Fruit fly (Drosophila melanogaster): ENCODE data around the gene CG7778.

Gene CG7778

DNA sequence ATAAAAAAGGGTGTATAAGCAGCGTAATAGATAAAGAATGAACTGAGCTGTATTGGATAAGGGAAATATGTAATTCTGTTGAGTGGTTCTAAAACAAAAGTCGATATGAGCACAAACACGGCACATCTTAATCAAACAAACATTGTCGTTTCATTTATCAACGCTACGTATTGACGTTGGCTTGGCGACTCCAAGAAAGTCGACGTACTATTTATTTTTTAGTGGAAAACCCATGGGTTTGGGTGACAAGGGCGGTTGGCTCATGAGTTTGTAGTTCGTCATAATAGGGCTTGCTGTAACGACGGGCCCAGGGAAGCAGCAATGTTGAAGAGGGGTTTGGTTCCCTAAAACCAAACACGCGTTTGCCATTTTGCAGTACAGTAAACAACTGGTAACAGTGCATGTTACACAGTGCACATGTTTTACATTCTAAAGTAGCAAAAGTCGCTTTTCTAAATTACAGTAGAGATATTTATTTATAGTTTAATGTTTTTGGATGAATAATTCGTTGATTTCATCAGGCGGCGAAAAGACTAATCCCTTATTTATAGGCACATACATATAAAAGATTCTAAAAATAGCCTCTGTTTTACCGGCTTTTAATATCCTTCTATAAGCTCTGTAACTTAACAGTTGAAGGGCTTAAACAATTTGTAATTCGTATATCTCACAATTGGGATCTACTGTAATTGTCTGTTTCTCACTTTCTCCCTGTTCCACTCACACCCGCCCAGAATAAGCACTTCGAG lies 15.0 kb downstream of the CG7778 start (continued):
- TF ChIP-seq fd59A (GFP tag; optimal IDR thresholded peaks at IDR 0.05) (peak; percentile 57), CG6808 (GFP tag; optimal IDR thresholded peaks at IDR 0.05) (peak; percentile 54), CG6163 (GFP tag; IDR thresholded peaks at IDR 0.05) (peak; percentile 39; the same call in 1 of the 3 replicates), Sox15 (GFP tag; optimal IDR thresholded peaks at IDR 0.05) (peak; percentile 40), CG6276 (GFP tag; optimal IDR thresholded peaks at IDR 0.05) (peak; percentile 52), Sox14 (GFP tag; optimal IDR thresholded peaks at IDR 0.05) (peak; percentile 50), CG11762 (GFP tag; optimal IDR thresholded peaks at IDR 0.05; ENCODE audit: insufficient read depth) (no peak), dsx (GFP tag; optimal IDR thresholded peaks at IDR 0.05; ENCODE audit: poor library complexity, severe bottlenecking) (peak; percentile 28), Hr39 (GFP tag; optimal IDR thresholded peaks at IDR 0.05) (peak; percentile 68), vri (GFP tag; optimal IDR thresholded peaks at IDR 0.05) (no peak), fd85E (GFP tag; optimal IDR thresholded peaks at IDR 0.05) (peak; percentile 17), Gug (GFP tag; IDR thresholded peaks at IDR 0.05) (0 out of 2 replicates have a peak, but pooled peaks have one; percentile 25), Hr4 (GFP tag; optimal IDR thresholded peaks at IDR 0.05) (peak; percentile 80), cyc (GFP tag; optimal IDR thresholded peaks at IDR 0.05) (peak; percentile 49), Sox102F (GFP tag; optimal IDR thresholded peaks at IDR 0.05) (peak; percentile 66), Eip75B (GFP tag; optimal IDR thresholded peaks at IDR 0.05) (peak; percentile 62), pdm3 (GFP tag; optimal IDR thresholded peaks at IDR 0.05) (no peak), acj6 (GFP tag; optimal IDR thresholded peaks at IDR 0.05) (peak; percentile 67), CG8632 (GFP tag; optimal IDR thresholded peaks at IDR 0.05) (peak; percentile 47), Ets96B (tag; optimal IDR thresholded peaks at IDR 0.05) (peak; percentile 17), CG7368 (GFP tag; optimal IDR thresholded peaks at IDR 0.05) (no peak), Met (GFP tag; optimal IDR thresholded peaks at IDR 0.05) (peak; percentile 77), dac (GFP tag; optimal IDR thresholded peaks at IDR 0.05) (no peak), lz (GFP tag; optimal IDR thresholded peaks at IDR 0.05) (peak; percentile 46), net (GFP tag; optimal IDR thresholded peaks at IDR 0.05) (peak; percentile 47), OdsH (GFP tag; optimal IDR thresholded peaks at IDR 0.05) (peak; percentile 69), CG10669 (GFP tag; optimal IDR thresholded peaks at IDR 0.05) (peak; percentile 32)

DNA sequence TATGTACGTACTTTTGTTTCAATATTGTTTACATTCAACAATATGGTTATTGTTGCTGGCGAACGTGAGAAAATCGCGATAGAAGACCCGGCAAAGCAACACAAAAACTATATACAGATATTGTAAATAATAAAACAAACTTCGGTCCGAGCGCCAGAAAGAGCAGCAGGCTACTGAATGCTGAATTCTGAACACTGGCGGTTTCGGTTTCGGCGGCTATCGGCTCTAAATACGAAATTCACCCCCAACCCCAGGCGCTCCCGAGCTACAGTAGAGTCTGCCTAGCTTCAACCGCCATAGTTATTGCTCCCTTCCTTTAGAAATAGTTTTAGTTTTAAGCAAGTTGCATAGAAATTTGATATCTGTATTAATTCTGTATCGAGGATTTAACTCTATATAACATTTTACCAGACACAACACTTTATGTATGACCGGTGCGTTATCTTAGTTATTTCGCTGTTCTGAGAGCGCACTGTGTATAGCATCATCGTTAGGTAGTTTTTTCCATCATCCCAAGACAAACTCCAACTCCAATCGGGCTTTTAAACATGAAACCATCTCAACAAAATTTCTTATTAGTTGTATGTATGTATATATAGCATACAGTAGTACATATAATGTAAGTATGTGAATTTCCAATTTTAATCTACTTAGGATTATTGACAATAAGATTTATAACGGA lies 16.0 kb downstream of the CG7778 start, which contains the start of gene CG7627:
CG7627 (minus strand) TSS at position 197 of the 682 bp plus-strand sequence.
- TF ChIP-seq CG8632 (GFP tag; optimal IDR thresholded peaks at IDR 0.05) = peak; percentile 7
- TF ChIP-seq fd59A (GFP tag; optimal IDR thresholded peaks at IDR 0.05) = peak; percentile 46
- TF ChIP-seq CG11294 (GFP tag; IDR thresholded peaks at IDR 0.05) = peak; percentile 68; the same call in 1 of the 2 replicates
- peak; percentile 47 for TF ChIP-seq dsx (GFP tag; optimal IDR thresholded peaks at IDR 0.05; ENCODE audit: poor library complexity, severe bottlenecking)
- peak; percentile 58 for TF ChIP-seq Hr4 (GFP tag; optimal IDR thresholded peaks at IDR 0.05)
- peak; percentile 62 for TF ChIP-seq Ets21C (GFP tag; optimal IDR thresholded peaks at IDR 0.05)
- TF ChIP-seq Hr39 (GFP tag; optimal IDR thresholded peaks at IDR 0.05) = peak; percentile 73
- TF ChIP-seq CG10631 (GFP tag; optimal IDR thresholded peaks at IDR 0.05) = peak; percentile 35
- peak; percentile 58 for TF ChIP-seq CG10669 (GFP tag; optimal IDR thresholded peaks at IDR 0.05)
- peak; percentile 30 for TF ChIP-seq CG9139 (GFP tag; optimal IDR thresholded peaks at IDR 0.05)
- peak; percentile 16 to 41 for TF ChIP-seq ss (GFP tag; optimal IDR thresholded peaks at IDR 0.05)
- peak; percentile 96 for TF ChIP-seq svp (GFP tag)
- no peak for TF ChIP-seq CG4318 (GFP tag; optimal IDR thresholded peaks at IDR 0.05)
- peak; percentile 51 for TF ChIP-seq CG34406 (GFP tag; optimal IDR thresholded peaks at IDR 0.05)
- TF ChIP-seq Sox15 (GFP tag; optimal IDR thresholded peaks at IDR 0.05) = peak; percentile 52
- peak; percentile 68 for TF ChIP-seq Smox (GFP tag; optimal IDR thresholded peaks at IDR 0.05)
- peak; percentile 8 for TF ChIP-seq CG1621 (tag; optimal IDR thresholded peaks at IDR 0.05)
- TF ChIP-seq CG6163 (GFP tag; IDR thresholded peaks at IDR 0.05) = peak; percentile 81
- TF ChIP-seq CG31627 (GFP tag; optimal IDR thresholded peaks at IDR 0.05) = peak; percentile 66
- TF ChIP-seq esn (GFP tag; optimal IDR thresholded peaks at IDR 0.05) = peak; percentile 84
- no peak for TF ChIP-seq Ets96B (tag; optimal IDR thresholded peaks at IDR 0.05)
- TF ChIP-seq net (GFP tag; optimal IDR thresholded peaks at IDR 0.05) = peak; percentile 73
- peak; percentile 94 for TF ChIP-seq Eip78C (GFP tag)
- peak; percentile 64 for TF ChIP-seq CG6808 (GFP tag; optimal IDR thresholded peaks at IDR 0.05)
- peak; percentile 46 for TF ChIP-seq Blimp-1 (GFP tag; optimal IDR thresholded peaks at IDR 0.05)
- peak; percentile 66 for TF ChIP-seq CG15336 (GFP tag; IDR thresholded peaks at IDR 0.05)
- peak; percentile 46 for TF ChIP-seq CG3919 (GFP tag; optimal IDR thresholded peaks at IDR 0.05)
- peak; percentile 51 for TF ChIP-seq acj6 (GFP tag; optimal IDR thresholded peaks at IDR 0.05)
- peak; percentile 72 for TF ChIP-seq Sox14 (GFP tag; optimal IDR thresholded peaks at IDR 0.05)
- TF ChIP-seq dac (GFP tag; optimal IDR thresholded peaks at IDR 0.05) = no peak
- peak; percentile 65 for TF ChIP-seq OdsH (GFP tag; optimal IDR thresholded peaks at IDR 0.05)
- TF ChIP-seq CG11902 (GFP tag; optimal IDR thresholded peaks at IDR 0.05) = peak; percentile 61
- TF ChIP-seq Eip75B (GFP tag; optimal IDR thresholded peaks at IDR 0.05) = peak; percentile 58
- TF ChIP-seq CG7368 (GFP tag; optimal IDR thresholded peaks at IDR 0.05) = peak; percentile 53

All from whole organism, prepupa.